Fruit fly (Drosophila melanogaster) whole organism, adult: ENCODE data around the gene Tao.

Experiments
- CG11617 ChIP-seq: fragments of 200-800 bp; sonication (Bioruptor generic); optimal IDR thresholded peaks from 2 replicates; lab custom pipeline; 2017; ENCODE audit warnings: mild to moderate bottlenecking, missing biosample characterization, missing genetic modification reagents, missing genetic modification characterization
- CG12768 ChIP-seq: fragments of 200-800 bp; sonication (Bioruptor generic); optimal IDR thresholded peaks from 2 replicates; lab custom pipeline; 2017; ENCODE audit warnings: missing biosample characterization, missing genetic modification characterization, mild to moderate bottlenecking, moderate library complexity, missing genetic modification reagents
- CG14711 ChIP-seq: fragments of 200-800 bp; sonication (Bioruptor generic); optimal IDR thresholded peaks from 2 replicates; lab custom pipeline; 2018; ENCODE audit warnings: missing biosample characterization, mild to moderate bottlenecking, missing genetic modification characterization, moderate library complexity
- CG1620 ChIP-seq: fragments of 200-800 bp; sonication (Bioruptor generic); optimal IDR thresholded peaks from 2 replicates; lab custom pipeline; 2016; ENCODE audit warnings: missing biosample characterization, missing genetic modification characterization
- CG33017 ChIP-seq: fragments of 200-800 bp; sonication (Bioruptor generic); optimal IDR thresholded peaks from 2 replicates; lab custom pipeline; 2018; ENCODE audit warnings: missing biosample characterization, mild to moderate bottlenecking, missing genetic modification characterization, moderate library complexity
- CG5204 ChIP-seq: fragments of 200-800 bp; sonication (Bioruptor generic); optimal IDR thresholded peaks from 2 replicates; lab custom pipeline; 2016; ENCODE audit warnings: missing biosample characterization, missing genetic modification characterization
- CG7045 ChIP-seq: fragments of 200-800 bp; sonication (Bioruptor generic); optimal IDR thresholded peaks from 2 replicates; lab custom pipeline; 2017; ENCODE audit warnings: missing biosample characterization, mild to moderate bottlenecking, missing genetic modification characterization
- CG7101 ChIP-seq: fragments of 200-800 bp; sonication (Bioruptor generic); optimal IDR thresholded peaks from 2 replicates; lab custom pipeline; 2018; ENCODE audit warnings: missing biosample characterization, mild to moderate bottlenecking, missing genetic modification characterization, moderate library complexity
- Clk ChIP-seq: fragments of 200-800 bp; sonication (Bioruptor generic); optimal IDR thresholded peaks from 2 replicates; lab custom pipeline; 2017; ENCODE audit warnings: missing biosample characterization, missing genetic modification characterization
- Crg-1 ChIP-seq: fragments of 200-800 bp; sonication (Bioruptor generic); optimal IDR thresholded peaks from 2 replicates; lab custom pipeline; 2016; ENCODE audit warnings: missing biosample characterization, missing genetic modification characterization
- Hr96 ChIP-seq: fragments of 200-800 bp; sonication (Bioruptor generic); optimal IDR thresholded peaks from 2 replicates; lab custom pipeline; 2016; ENCODE audit warnings: missing biosample characterization, missing genetic modification characterization
- Mnt ChIP-seq: fragments of 200-800 bp; sonication (Bioruptor generic); optimal IDR thresholded peaks from 2 replicates; lab custom pipeline; 2016; ENCODE audit warnings: missing biosample characterization, mild to moderate bottlenecking, missing genetic modification characterization
- bab1 ChIP-seq: fragments of 200-800 bp; sonication (Bioruptor generic); optimal IDR thresholded peaks from 3 replicates; lab custom pipeline; 2019; ENCODE audit warnings: missing biosample characterization, mild to moderate bottlenecking, missing genetic modification characterization, moderate library complexity
- cic ChIP-seq: fragments of 200-800 bp; sonication (Bioruptor generic); optimal IDR thresholded peaks from 2 replicates; lab custom pipeline; 2017; ENCODE audit warnings: missing biosample characterization, mild to moderate bottlenecking, missing genetic modification characterization, moderate library complexity
- cnc ChIP-seq, 2 experiments: fragments of >200 bp; optimal IDR thresholded peaks; 2 replicates each; lab custom pipeline; 2017
- kay ChIP-seq: fragments of 200-800 bp; sonication (Bioruptor generic); peaks from one replicate; lab custom pipeline; 2016; ENCODE audit warnings: missing biosample characterization, missing genetic modification characterization, borderline replicate concordance
- ovo ChIP-seq: fragments of 200-800 bp; sonication (Bioruptor generic); optimal IDR thresholded peaks from 2 replicates; lab custom pipeline; 2016; ENCODE audit warnings: missing biosample characterization, missing genetic modification characterization
- pad ChIP-seq: fragments of 200-800 bp; sonication (Bioruptor generic); optimal IDR thresholded peaks from 3 replicates; lab custom pipeline; 2017; ENCODE audit warnings: missing biosample characterization, missing genetic modification characterization, mild to moderate bottlenecking, moderate library complexity, missing genetic modification reagents
- tj ChIP-seq: fragments of 200-800 bp; sonication (Bioruptor generic); optimal IDR thresholded peaks from 3 replicates; lab custom pipeline; 2017; ENCODE audit warnings: missing biosample characterization, mild to moderate bottlenecking, missing genetic modification characterization, moderate library complexity
- toe ChIP-seq: fragments of 200-800 bp; sonication (Bioruptor generic); optimal IDR thresholded peaks from 2 replicates; lab custom pipeline; 2016; ENCODE audit warnings: missing biosample characterization, missing genetic modification characterization

The Tao gene

dm6 chrX:19592309-19592708 is 12.7 kb upstream of the Tao start, which contains the start of gene CG14205:
CG14205 (plus strand) TSS chrX:19592609.
- no peak for TF ChIP-seq CG7045 (GFP tag; lab: Kevin White, UChicago)
- TF ChIP-seq Hr96 (GFP tag; lab: Kevin White, UChicago) = no peak
- TF ChIP-seq CG12768 (GFP tag; lab: Kevin White, UChicago) = no peak
- no peak for TF ChIP-seq ovo (GFP tag; lab: Kevin White, UChicago)
- no peak for TF ChIP-seq Clk (GFP tag; lab: Kevin White, UChicago)
- no peak for TF ChIP-seq cic
- TF ChIP-seq tj (GFP tag; lab: Kevin White, UChicago) = no peak
- TF ChIP-seq cnc (optimal IDR thresholded peaks at IDR 0.05; lab: Kevin White, UChicago) = no peak
- no peak for TF ChIP-seq CG14711 (tag; lab: Kevin White, UChicago)
- TF ChIP-seq pad (GFP tag; lab: Kevin White, UChicago) = no peak
- no peak for TF ChIP-seq CG7101 (tag; lab: Kevin White, UChicago)
- TF ChIP-seq CG1620 (GFP tag; lab: Kevin White, UChicago) = no peak
- no peak for TF ChIP-seq Mnt
- TF ChIP-seq CG5204 (GFP tag; lab: Kevin White, UChicago) = no peak
- no peak for TF ChIP-seq bab1 (GFP tag; lab: Kevin White, UChicago)
- TF ChIP-seq kay (GFP tag; lab: Kevin White, UChicago) = no peak
- no peak for TF ChIP-seq Crg-1 (GFP tag; lab: Kevin White, UChicago)

DNA sequence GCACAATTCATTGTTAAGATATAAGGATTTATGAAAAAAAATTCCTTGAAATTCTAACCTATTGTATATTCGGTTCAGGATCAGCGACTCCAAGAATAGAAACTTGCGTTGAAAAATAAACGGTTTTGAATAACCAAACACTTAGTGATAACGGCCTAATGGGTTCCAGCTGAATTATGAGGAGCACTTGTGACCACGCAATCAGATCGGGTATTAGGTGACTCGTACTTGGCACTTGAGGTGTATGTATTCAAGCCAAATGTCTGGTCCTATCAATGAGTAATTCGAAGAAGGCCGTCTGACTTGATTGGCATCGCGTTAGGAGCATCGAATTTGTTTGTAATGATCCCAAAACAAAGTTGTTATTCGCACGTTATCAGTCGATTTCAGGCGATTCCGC is 11.0 kb upstream of the Tao start:
- TF ChIP-seq CG1620 (GFP tag; lab: Kevin White, UChicago) (no peak), bab1 (GFP tag; lab: Kevin White, UChicago) (no peak), CG14711 (tag; lab: Kevin White, UChicago) (no peak), kay (GFP tag; lab: Kevin White, UChicago) (no peak), CG12768 (GFP tag; lab: Kevin White, UChicago) (no peak), tj (GFP tag; lab: Kevin White, UChicago) (no peak), CG5204 (GFP tag; lab: Kevin White, UChicago) (no peak), CG7101 (tag; lab: Kevin White, UChicago) (no peak), CG11617 (GFP tag; lab: Kevin White, UChicago) (no peak), pad (GFP tag; lab: Kevin White, UChicago) (no peak), Crg-1 (GFP tag; lab: Kevin White, UChicago) (no peak), CG33017 (tag; lab: Kevin White, UChicago) (no peak), Clk (GFP tag; lab: Kevin White, UChicago) (no peak), Mnt (no peak), Hr96 (GFP tag; lab: Kevin White, UChicago) (no peak), cic (no peak), CG7045 (GFP tag; lab: Kevin White, UChicago) (no peak), cnc (optimal IDR thresholded peaks at IDR 0.05; lab: Kevin White, UChicago) (no peak), ovo (GFP tag; lab: Kevin White, UChicago) (no peak), toe (no peak)

- TF ChIP-seq Clk (GFP tag; lab: Kevin White, UChicago) (no peak), CG33017 (tag; lab: Kevin White, UChicago) (no peak), Mnt (no peak), Crg-1 (GFP tag; lab: Kevin White, UChicago) (no peak), cic (no peak), tj (GFP tag; lab: Kevin White, UChicago) (no peak), CG1620 (GFP tag; lab: Kevin White, UChicago) (no peak), cnc (optimal IDR thresholded peaks at IDR 0.05; lab: Kevin White, UChicago) (no peak), pad (GFP tag; lab: Kevin White, UChicago) (no peak)
Observed at dm6 chrX:19590070-19590469, 10.5 kb upstream of the Tao start, which contains the start of gene CG14219. CG14219 (minus strand) TSS chrX:19590170.

- TF ChIP-seq CG7045 (GFP tag; lab: Kevin White, UChicago) = no peak
- no peak for TF ChIP-seq CG11617 (GFP tag; lab: Kevin White, UChicago)
- TF ChIP-seq cnc (optimal IDR thresholded peaks at IDR 0.05; lab: Kevin White, UChicago) = no peak
- TF ChIP-seq CG1620 (GFP tag; lab: Kevin White, UChicago) = no peak
- TF ChIP-seq kay (GFP tag; lab: Kevin White, UChicago) = no peak
- no peak for TF ChIP-seq Hr96 (GFP tag; lab: Kevin White, UChicago)
- no peak for TF ChIP-seq Mnt
- no peak for TF ChIP-seq CG14711 (tag; lab: Kevin White, UChicago)
Observed at dm6 chrX:19585142-19585541, 5.5 kb upstream of the Tao start.

dm6 chrX:19583317-19583716 is 3.7 kb upstream of the Tao start, which contains the start of gene CG14204:
CG14204 (plus strand) TSS chrX:19583617.
- TF ChIP-seq Clk (GFP tag; lab: Kevin White, UChicago) (no peak), cnc (optimal IDR thresholded peaks at IDR 0.05; lab: Kevin White, UChicago) (no peak), kay (GFP tag; lab: Kevin White, UChicago) (no peak), CG14711 (tag; lab: Kevin White, UChicago) (no peak), tj (GFP tag; lab: Kevin White, UChicago) (no peak), CG5204 (GFP tag; lab: Kevin White, UChicago) (no peak), CG12768 (GFP tag; lab: Kevin White, UChicago) (no peak), CG7101 (tag; lab: Kevin White, UChicago) (no peak), ovo (GFP tag; lab: Kevin White, UChicago) (no peak), CG7045 (GFP tag; lab: Kevin White, UChicago) (no peak), pad (GFP tag; lab: Kevin White, UChicago) (no peak), cic (no peak), Mnt (no peak), Hr96 (GFP tag; lab: Kevin White, UChicago) (no peak), CG1620 (GFP tag; lab: Kevin White, UChicago) (no peak), Crg-1 (GFP tag; lab: Kevin White, UChicago) (no peak), CG33017 (tag; lab: Kevin White, UChicago) (no peak), bab1 (GFP tag; lab: Kevin White, UChicago) (no peak)
